Worm (Caenorhabditis elegans) whole organism, L1 larva: ENCODE results near the gene isp-1.

Experiments
- ceh-82 ChIP-seq, 3 experiments: fragments of 150-350 bp in 1 of 3; sonication (generic microtip) in 2 of 3; optimal IDR thresholded peaks; 2 replicates each; lab custom pipeline; 2014 to 2017; ENCODE audit warnings: missing biosample characterization in 3 of 3, missing genetic modification characterization in 3 of 3
- ceh-90 ChIP-seq: sonication (generic microtip); optimal IDR thresholded peaks from 2 replicates; lab custom pipeline; 2016; ENCODE audit warnings: missing genetic modification characterization, missing compliant biosample characterization
- elt-3 ChIP-seq, 6 experiments: fragments of 150-350 bp in 1 of 6; sonication (generic microtip); optimal IDR thresholded peaks; 2 replicates each; lab custom pipeline; 2017 to 2018; ENCODE audit warnings: missing biosample characterization in 6 of 6, missing genetic modification characterization in 6 of 6, inconsistent platforms in 1 of 6
- nhr-85 ChIP-seq: sonication (generic microtip); peaks from one replicate; lab custom pipeline; 2016; ENCODE audit warnings: missing genetic modification characterization, inconsistent platforms, missing compliant biosample characterization
- snpc-4 ChIP-seq: fragments of 150-350 bp; optimal IDR thresholded peaks from 2 replicates; lab custom pipeline; 2014; ENCODE audit warnings: missing biosample characterization, missing genetic modification characterization

- TF ChIP-seq ceh-82 (tag; optimal IDR thresholded peaks at IDR 0.05; lab: Kevin White, UChicago) (no peak), ceh-90 (tag; lab: Kevin White, UChicago) (no peak), elt-3 (tag; optimal IDR thresholded peaks at IDR 0.05; lab: Kevin White, UChicago) (no peak), snpc-4 (tag; lab: Kevin White, UChicago) (no peak), nhr-85 (tag; lab: Kevin White, UChicago) (no peak)
Measured at ce11 chrIV:8181404-8181803, 45.5 kb upstream of the isp-1 start.
